Fruit fly (Drosophila melanogaster): ENCODE results near the gene pins.
A peak's percentile ranks its signal among the peaks of the same experiment; 100 is the strongest.

pins gene

DNA sequence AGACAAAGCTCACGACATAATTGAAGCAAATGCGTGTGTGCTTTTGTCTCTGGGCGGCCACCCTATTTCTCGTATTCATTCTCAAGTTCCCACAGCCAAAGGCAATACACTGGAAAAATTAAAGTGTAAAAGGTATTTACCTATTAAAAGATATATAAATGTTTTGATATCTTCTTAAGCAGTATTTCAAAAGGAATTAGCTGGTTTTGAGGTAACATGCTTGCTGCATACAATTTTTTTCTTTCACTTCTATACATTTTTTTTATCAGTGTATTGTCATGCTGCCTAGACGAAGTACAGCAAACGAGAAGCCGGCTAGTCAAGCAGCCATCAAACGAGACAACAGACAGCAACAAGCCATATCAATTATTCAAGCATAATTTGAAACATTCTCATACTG is 31.2 kb downstream of the pins start (continued):
- peak; percentile 42 for TF ChIP-seq cwo (GFP tag; optimal IDR thresholded peaks at IDR 0.05)
- TF ChIP-seq CG7372 (GFP tag; IDR thresholded peaks at IDR 0.05) = 0 out of 2 replicates have a peak, but pooled peaks have one; percentile 8
- no peak for TF ChIP-seq CG12236 (GFP tag; optimal IDR thresholded peaks at IDR 0.05)
- peak; percentile 1 for TF ChIP-seq Hmr (GFP tag; optimal IDR thresholded peaks at IDR 0.05)
- TF ChIP-seq sima (GFP tag; optimal IDR thresholded peaks at IDR 0.05) = no peak
- TF ChIP-seq CG18262 (tag; optimal IDR thresholded peaks at IDR 0.05) = peak; percentile 8
- TF ChIP-seq MBD-R2 (GFP tag; IDR thresholded peaks at IDR 0.05) = no peak
- TF ChIP-seq toy (GFP tag; IDR thresholded peaks at IDR 0.05) = no peak
- TF ChIP-seq CG7745 (tag; optimal IDR thresholded peaks at IDR 0.05) = no peak
- TF ChIP-seq CG10147 (GFP tag; optimal IDR thresholded peaks at IDR 0.05) = peak; percentile 21
- no peak for TF ChIP-seq CG2712 (tag; optimal IDR thresholded peaks at IDR 0.05)
- peak; percentile 11 for TF ChIP-seq Sox102F (GFP tag; optimal IDR thresholded peaks at IDR 0.05)
- TF ChIP-seq twi (tag; optimal IDR thresholded peaks at IDR 0.05) = no peak
- TF ChIP-seq CG10209 (GFP tag; optimal IDR thresholded peaks at IDR 0.05) = no peak
- no peak for TF ChIP-seq Camta (GFP tag; optimal IDR thresholded peaks at IDR 0.05)
- TF ChIP-seq Nf-YC (tag; optimal IDR thresholded peaks at IDR 0.05) = no peak
- no peak for TF ChIP-seq Sox100B (GFP tag; optimal IDR thresholded peaks at IDR 0.05)
- no peak for TF ChIP-seq CG2875 (GFP tag; optimal IDR thresholded peaks at IDR 0.05)
- no peak for TF ChIP-seq sim (GFP tag; IDR thresholded peaks at IDR 0.05)
- TF ChIP-seq Bteb2 (GFP tag; optimal IDR thresholded peaks at IDR 0.05) = no peak
- no peak for TF ChIP-seq CG3065 (GFP tag; optimal IDR thresholded peaks at IDR 0.05)
- no peak for TF ChIP-seq CG15696 (tag; optimal IDR thresholded peaks at IDR 0.05)
- no peak for TF ChIP-seq Lpt (GFP tag; optimal IDR thresholded peaks at IDR 0.05)
- TF ChIP-seq Dad (GFP tag; optimal IDR thresholded peaks at IDR 0.05) = no peak
- TF ChIP-seq ftz-f1 (GFP tag; optimal IDR thresholded peaks at IDR 0.05) = no peak
- no peak for TF ChIP-seq sqz (GFP tag; optimal IDR thresholded peaks at IDR 0.05)
- no peak for TF ChIP-seq Dek (tag; optimal IDR thresholded peaks at IDR 0.05)
- TF ChIP-seq CG11696 (GFP tag; IDR thresholded peaks at IDR 0.05) = no peak
- peak; percentile 52 for TF ChIP-seq slbo (GFP tag; IDR thresholded peaks at IDR 0.05)
- no peak for TF ChIP-seq CG14710 (tag; optimal IDR thresholded peaks at IDR 0.05)
- no peak for TF ChIP-seq CG4820 (GFP tag; optimal IDR thresholded peaks at IDR 0.05)
- TF ChIP-seq Max (GFP tag; optimal IDR thresholded peaks at IDR 0.05) = no peak
- TF ChIP-seq CG2678 (tag; optimal IDR thresholded peaks at IDR 0.05) = peak; percentile 41
- no peak for TF ChIP-seq CG4360 (GFP tag; IDR thresholded peaks at IDR 0.05)
- TF ChIP-seq scrt (GFP tag; optimal IDR thresholded peaks at IDR 0.05) = peak; percentile 61
- TF ChIP-seq caup (GFP tag; optimal IDR thresholded peaks at IDR 0.05; ENCODE audit: severe bottlenecking) = peak; percentile 4
- TF ChIP-seq H15 (GFP tag; IDR thresholded peaks at IDR 0.05) = no peak
- TF ChIP-seq aop (GFP tag; IDR thresholded peaks at IDR 0.05) = no peak
- no peak for TF ChIP-seq run (tag; optimal IDR thresholded peaks at IDR 0.05)
- no peak for TF ChIP-seq amos (GFP tag; IDR thresholded peaks at IDR 0.05; ENCODE audit: partially characterized antibody)
- TF ChIP-seq CG9215 (GFP tag; IDR thresholded peaks at IDR 0.05) = no peak
- no peak for TF ChIP-seq cas (GFP tag; IDR thresholded peaks at IDR 0.05)
- TF ChIP-seq CrebB (tag; optimal IDR thresholded peaks at IDR 0.05) = no peak
- TF ChIP-seq exex (tag; optimal IDR thresholded peaks at IDR 0.05) = peak; percentile 9
- TF ChIP-seq MTF-1 (GFP tag; optimal IDR thresholded peaks at IDR 0.05; ENCODE audit: borderline replicate concordance) = no peak
- TF ChIP-seq ash1 (GFP tag; optimal IDR thresholded peaks at IDR 0.05) = no peak
- TF ChIP-seq CG12104 (GFP tag; optimal IDR thresholded peaks at IDR 0.05) = no peak
- no peak for TF ChIP-seq en (GFP tag; optimal IDR thresholded peaks at IDR 0.05)
- 0 out of 2 replicates have a peak, but pooled peaks have one; percentile 6 for TF ChIP-seq CG3847 (GFP tag; IDR thresholded peaks at IDR 0.05)
- peak; percentile 21 for TF ChIP-seq CG6813 (GFP tag; optimal IDR thresholded peaks at IDR 0.05)
- TF ChIP-seq Ets65A (GFP tag) = peak; percentile 12

Data from whole organism, embryonic.